Fruit fly (Drosophila melanogaster): ENCODE measurements around the gene Arpc4.

The Arpc4 gene

DNA sequence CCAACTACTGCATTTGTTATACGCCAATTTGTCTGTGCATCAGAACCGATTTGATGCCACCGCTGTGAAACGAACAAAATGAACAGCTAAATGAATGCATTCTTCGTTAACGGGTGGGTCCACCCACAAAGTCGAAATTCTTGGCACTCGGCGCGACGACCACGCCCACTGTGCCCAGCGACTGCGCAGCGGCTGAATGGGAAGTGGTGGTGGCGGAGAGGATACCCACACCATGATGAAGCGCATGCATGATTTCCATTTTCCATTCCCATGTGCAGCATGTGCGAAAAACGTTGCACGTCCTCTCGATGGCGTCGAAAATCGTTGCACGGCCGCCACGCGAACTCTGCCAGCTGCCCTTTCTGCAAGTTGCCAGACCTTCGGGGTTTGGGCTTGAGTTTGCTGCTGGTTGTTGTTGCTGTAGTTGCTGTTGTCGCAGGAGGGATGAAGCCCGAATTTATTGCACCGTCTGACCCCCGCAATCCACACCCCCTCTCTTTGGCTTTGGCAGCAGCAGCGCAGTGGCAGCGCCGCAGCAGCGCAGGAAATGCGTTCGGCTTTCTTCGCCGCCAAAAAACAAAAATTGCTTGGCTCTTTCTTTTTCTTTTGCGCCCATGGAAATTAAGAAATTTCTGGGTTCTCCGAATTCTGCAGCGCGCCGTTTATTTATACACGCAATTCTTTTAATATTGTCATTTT, 43.6 kb upstream of the Arpc4 start:
- TF ChIP-seq Snoo (tag; optimal IDR thresholded peaks at IDR 0.05) (peak; percentile 30), CG4496 (GFP tag; IDR thresholded peaks at IDR 0.05) (peak; percentile 42; the same call in 1 of the 3 replicates), CG17806 (tag; optimal IDR thresholded peaks at IDR 0.05) (no peak), CG9948 (tag; optimal IDR thresholded peaks at IDR 0.05) (no peak), EcR (GFP tag; optimal IDR thresholded peaks at IDR 0.05) (peak; percentile 60)

DNA sequence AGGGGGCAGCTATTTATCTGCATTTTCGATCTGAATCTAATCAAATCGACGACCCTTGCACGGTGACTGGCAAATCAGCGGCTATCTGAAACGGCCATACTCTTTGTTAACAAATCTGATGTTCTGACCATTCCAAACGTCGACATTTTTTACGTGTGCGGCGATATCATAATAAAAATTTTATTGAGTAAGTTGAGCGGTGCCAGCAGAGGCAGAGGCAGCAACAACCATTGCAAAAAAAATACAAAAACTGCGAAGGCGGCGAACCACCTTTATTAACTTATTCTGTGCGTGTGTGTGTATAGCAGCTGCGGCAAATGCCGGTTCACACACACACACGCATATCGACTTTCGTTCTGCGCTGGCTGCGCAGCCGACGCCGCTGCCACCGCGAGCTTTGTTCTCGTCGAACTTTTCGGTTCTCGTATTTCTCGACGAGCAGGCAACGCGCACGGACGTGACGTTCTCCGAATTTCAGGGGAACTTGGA, 42.7 kb upstream of the Arpc4 start, which contains the start of gene Kr-h1:
Gene Kr-h1 (plus strand): TSS at position 447 of the 489 bp plus-strand sequence.
- no peak for TF ChIP-seq fd96Ca (GFP tag; IDR thresholded peaks at IDR 0.05)
- no peak for TF ChIP-seq D1 (tag; optimal IDR thresholded peaks at IDR 0.05)
- no peak for TF ChIP-seq CG12605 (GFP tag; IDR thresholded peaks at IDR 0.05)
- TF ChIP-seq CG13204 (GFP tag; optimal IDR thresholded peaks at IDR 0.05), result no peak
- no peak for TF ChIP-seq gl (tag; optimal IDR thresholded peaks at IDR 0.05)
- TF ChIP-seq CG8301 (tag; optimal IDR thresholded peaks at IDR 0.05), result no peak
- no peak for TF ChIP-seq CG8159 (tag; optimal IDR thresholded peaks at IDR 0.05)
- no peak for TF ChIP-seq CG4496 (GFP tag; IDR thresholded peaks at IDR 0.05)
- TF ChIP-seq EcR (GFP tag; optimal IDR thresholded peaks at IDR 0.05), result no peak
- no peak for TF ChIP-seq CG34367 (tag; optimal IDR thresholded peaks at IDR 0.05)
- TF ChIP-seq CG17806 (tag; optimal IDR thresholded peaks at IDR 0.05), result no peak
- TF ChIP-seq CG10348 (GFP tag; IDR thresholded peaks at IDR 0.05), result no peak
- TF ChIP-seq CG15710 (tag; optimal IDR thresholded peaks at IDR 0.05), result no peak
- TF ChIP-seq Snoo (tag; optimal IDR thresholded peaks at IDR 0.05), result no peak
- no peak for TF ChIP-seq Pif1B (GFP tag; optimal IDR thresholded peaks at IDR 0.05)

DNA sequence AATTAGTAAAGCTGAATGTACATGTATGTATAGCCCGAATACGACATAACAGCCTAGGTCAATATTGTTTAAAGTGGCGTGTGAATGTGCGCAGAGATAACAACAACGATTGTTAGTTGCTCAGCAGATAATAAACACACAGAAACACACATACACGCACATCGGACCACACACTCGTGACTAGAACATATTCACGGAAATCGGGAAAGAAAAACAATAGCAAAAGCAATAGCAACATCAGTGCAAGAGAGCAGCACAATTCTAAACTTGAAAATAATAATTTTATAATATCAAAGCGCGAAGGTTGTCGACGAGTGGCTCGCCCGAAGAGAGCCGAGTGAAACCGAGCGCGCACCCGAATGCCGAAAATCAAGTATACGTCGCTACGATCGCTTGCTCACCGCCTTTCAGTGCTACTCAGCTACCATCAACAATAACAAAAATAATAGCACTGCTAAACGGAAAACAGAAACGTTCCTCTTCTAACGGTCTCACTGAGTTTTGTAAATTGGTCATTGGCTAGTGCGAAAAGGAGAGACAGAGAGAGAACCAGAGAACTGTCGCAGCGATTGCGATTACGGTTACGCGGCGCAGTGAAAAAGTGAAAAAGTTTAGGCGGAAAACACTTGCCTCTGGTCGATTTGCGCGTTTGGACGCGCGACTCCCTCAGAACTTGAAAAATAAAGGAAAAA, 41.9 kb upstream of the Arpc4 start:
- TF ChIP-seq gl (tag; optimal IDR thresholded peaks at IDR 0.05) (no peak), CG8301 (tag; optimal IDR thresholded peaks at IDR 0.05) (no peak), rn (GFP tag; IDR thresholded peaks at IDR 0.05) (no peak)

DNA sequence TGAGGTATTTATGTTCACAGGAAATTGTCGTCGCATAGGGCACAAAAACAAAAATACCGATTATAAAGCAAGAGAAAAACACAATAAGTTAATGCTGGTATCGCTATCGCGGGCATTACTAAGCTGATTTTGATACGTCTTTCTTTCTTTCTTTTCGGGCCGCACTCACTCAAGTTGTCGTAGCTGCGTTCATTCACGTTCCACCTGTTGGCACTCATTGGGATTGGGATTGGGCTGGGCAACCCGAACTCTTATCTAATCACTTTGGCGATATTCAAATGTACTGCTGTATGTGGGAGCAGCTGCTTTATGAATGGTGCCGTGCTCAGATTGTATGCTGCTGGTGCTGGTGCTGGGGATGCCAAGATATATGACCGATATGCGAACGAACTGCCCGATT, 40.2 kb upstream of the Arpc4 start:
- TF ChIP-seq CG15710 (tag; optimal IDR thresholded peaks at IDR 0.05) (no peak), Pif1B (GFP tag; optimal IDR thresholded peaks at IDR 0.05) (no peak)

DNA sequence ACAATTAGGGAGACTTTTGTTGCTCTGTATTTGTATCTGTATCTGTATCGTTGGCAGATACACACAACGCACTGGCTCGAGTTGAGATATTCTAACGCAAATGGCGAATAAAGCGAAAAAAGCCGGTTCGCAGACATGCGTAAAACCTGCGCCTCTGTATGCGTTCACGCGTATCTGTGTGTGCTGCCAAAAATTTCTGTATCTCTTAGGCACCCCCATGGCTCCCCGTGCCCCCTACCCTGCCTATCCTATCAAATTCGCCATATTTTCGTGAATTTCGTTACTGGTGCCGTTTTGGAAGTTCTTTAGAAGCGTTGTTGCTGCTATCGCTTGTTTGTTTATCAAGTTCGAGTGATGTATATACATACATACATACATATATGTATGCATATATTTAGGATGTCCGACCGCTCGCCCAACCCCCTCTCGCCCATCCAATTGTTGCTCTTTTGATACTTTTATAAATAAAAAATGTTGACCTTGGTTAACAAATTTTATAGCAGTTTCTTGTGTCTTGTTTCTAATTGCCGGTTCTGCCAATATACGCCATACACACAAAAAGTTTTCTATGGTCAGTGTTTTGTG, 39.1 kb upstream of the Arpc4 start:
- TF ChIP-seq CG10348 (GFP tag; IDR thresholded peaks at IDR 0.05) (no peak), CG13204 (GFP tag; optimal IDR thresholded peaks at IDR 0.05) (no peak), CG4496 (GFP tag; IDR thresholded peaks at IDR 0.05) (no peak), CG15710 (tag; optimal IDR thresholded peaks at IDR 0.05) (no peak), Ets98B (GFP tag; IDR thresholded peaks at IDR 0.05) (no peak), CG14655 (GFP tag; optimal IDR thresholded peaks at IDR 0.05) (no peak), gl (tag; optimal IDR thresholded peaks at IDR 0.05) (no peak), Snoo (tag; optimal IDR thresholded peaks at IDR 0.05) (no peak), fd96Ca (GFP tag; IDR thresholded peaks at IDR 0.05) (no peak), Pif1B (GFP tag; optimal IDR thresholded peaks at IDR 0.05) (no peak), CG8301 (tag; optimal IDR thresholded peaks at IDR 0.05) (no peak), CG32121 (GFP tag; IDR thresholded peaks at IDR 0.05) (no peak), CG9948 (tag; optimal IDR thresholded peaks at IDR 0.05) (no peak), D1 (tag; optimal IDR thresholded peaks at IDR 0.05) (no peak), Pif1A (GFP tag; optimal IDR thresholded peaks at IDR 0.05) (no peak), rn (GFP tag; IDR thresholded peaks at IDR 0.05) (no peak)

DNA sequence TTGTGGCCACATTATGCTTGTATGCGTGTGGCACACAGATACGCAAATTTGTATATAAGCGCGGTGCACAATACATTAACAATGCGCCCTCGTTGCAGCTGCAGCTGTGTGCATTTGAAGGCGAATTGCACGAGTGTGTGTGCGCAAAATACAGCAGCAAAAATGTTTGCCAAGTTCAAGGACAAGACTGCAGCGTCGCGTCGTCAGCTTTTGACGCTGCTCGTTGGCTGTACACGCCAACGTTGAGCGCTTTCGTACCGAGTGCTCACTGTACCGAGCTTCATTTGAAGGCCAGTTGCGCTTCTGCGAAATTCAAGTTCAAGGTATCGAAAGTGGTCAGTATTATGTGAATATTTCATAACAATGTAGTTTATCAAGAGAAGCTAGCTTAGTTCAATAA, 38.2 kb upstream of the Arpc4 start:
- TF ChIP-seq Pif1B (GFP tag; optimal IDR thresholded peaks at IDR 0.05), result no peak
- no peak for TF ChIP-seq CG10348 (GFP tag; IDR thresholded peaks at IDR 0.05)
- TF ChIP-seq gl (tag; optimal IDR thresholded peaks at IDR 0.05), result no peak
- TF ChIP-seq CG14655 (GFP tag; optimal IDR thresholded peaks at IDR 0.05), result no peak
- no peak for TF ChIP-seq Snoo (tag; optimal IDR thresholded peaks at IDR 0.05)
- TF ChIP-seq CG13204 (GFP tag; optimal IDR thresholded peaks at IDR 0.05), result no peak
- TF ChIP-seq EcR (GFP tag; optimal IDR thresholded peaks at IDR 0.05), result no peak

DNA sequence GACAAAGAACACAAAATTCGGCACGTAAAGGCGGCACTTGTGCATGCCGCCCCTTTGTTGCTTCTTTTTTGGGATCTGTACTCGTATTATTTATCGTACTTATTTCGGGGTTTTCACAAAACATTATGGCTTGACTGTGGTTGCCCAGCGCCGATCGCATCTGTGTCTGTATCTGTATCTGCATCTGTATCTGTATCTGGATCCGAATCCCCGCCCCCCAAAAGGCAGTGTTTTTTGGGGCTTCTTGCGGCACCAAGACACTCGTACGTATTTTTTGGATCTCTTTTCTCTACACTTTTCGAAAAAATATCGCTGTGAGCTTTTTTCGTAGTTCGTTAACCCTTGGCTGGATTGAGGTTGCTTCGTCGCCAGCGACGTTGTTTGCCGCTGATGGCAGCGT, 37.2 kb upstream of the Arpc4 start:
- TF ChIP-seq CG34367 (tag; optimal IDR thresholded peaks at IDR 0.05) (no peak), Snoo (tag; optimal IDR thresholded peaks at IDR 0.05) (no peak), EcR (GFP tag; optimal IDR thresholded peaks at IDR 0.05) (no peak)
